Worm (Caenorhabditis elegans): ENCODE data around the gene F37B4.10.

F37B4.10 gene

ce11 chrV:2845771-2846170 is 31.6 kb downstream of the F37B4.10 start, which contains the start of gene srj-44:
Gene srj-44 (minus strand): TSS chrV:2845871.
- no peak for TF ChIP-seq unc-62 (GFP tag; optimal IDR thresholded peaks at IDR 0.05)

ce11 chrV:2836501-2836900 is 40.9 kb downstream of the F37B4.10 start, which contains the start of gene srj-45:
Gene srj-45 (minus strand): TSS chrV:2836601.
- TF ChIP-seq unc-62 (GFP tag; optimal IDR thresholded peaks at IDR 0.05) = no peak

- no peak for TF ChIP-seq unc-62 (GFP tag; optimal IDR thresholded peaks at IDR 0.05)
These were observed 44.7 kb downstream of the F37B4.10 start, which contains the start of gene srj-50 for ce11 chrV:2832666-2833065. Gene srj-50 (plus strand): TSS chrV:2832966.

DNA sequence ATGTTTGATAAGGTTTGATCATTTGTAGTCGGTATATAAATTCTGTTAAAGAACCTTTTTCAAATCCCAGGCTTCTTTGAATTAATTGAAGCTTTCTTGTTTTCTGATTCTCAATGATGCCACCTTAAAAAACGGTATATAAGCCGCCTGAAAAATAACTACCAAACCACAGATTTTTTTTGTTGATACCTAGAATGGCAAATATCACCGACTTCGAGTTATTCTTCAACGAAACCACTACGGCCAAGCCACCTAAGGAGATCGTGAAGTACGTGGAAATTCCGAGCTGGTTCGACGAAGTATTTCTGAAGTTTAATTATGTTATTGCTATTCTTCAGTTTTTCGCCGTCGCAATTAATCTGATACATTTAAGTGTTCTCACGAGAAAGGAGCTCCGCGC is 46.6 kb downstream of the F37B4.10 start, which contains the start of gene srw-2:
Gene srw-2 (plus strand): TSS at position 62 of the 400 bp plus-strand sequence.
- no peak for TF ChIP-seq unc-62 (GFP tag; optimal IDR thresholded peaks at IDR 0.05)

DNA sequence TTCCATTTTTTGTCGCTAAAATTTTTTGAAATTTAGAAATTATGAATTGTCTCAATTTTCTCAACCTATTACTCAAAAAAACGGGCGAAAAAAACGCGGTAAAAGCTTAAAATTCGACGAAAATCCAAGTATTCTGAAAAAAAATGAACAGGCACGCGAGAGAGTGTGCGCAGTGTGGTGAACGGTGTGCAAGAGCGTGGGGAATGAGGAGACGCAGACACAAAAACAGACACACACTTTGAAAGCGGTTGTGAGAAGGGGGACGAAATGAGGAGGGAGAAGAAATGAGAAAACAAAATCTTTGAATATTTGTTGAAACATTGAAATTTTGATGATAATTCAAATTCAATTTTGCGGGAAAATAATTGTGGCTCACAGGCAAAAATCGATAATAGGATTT is 50.6 kb downstream of the F37B4.10 start, which contains the start of gene T03D3.5:
Gene T03D3.5 (minus strand): TSS at position 21 of the 400 bp plus-strand sequence.
- TF ChIP-seq unc-62 (GFP tag; optimal IDR thresholded peaks at IDR 0.05) = no peak

ce11 chrV:2825978-2826377 is 51.4 kb downstream of the F37B4.10 start:
- no peak for TF ChIP-seq unc-62 (GFP tag; optimal IDR thresholded peaks at IDR 0.05)
